Fruit fly (Drosophila melanogaster) whole organism, prepupa: ENCODE data around the gene CG14567.

ENCODE experiments used
- CG10631 ChIP-seq: fragments of 200-800 bp; sonication (Bioruptor generic); optimal IDR thresholded peaks from 2 replicates; lab custom pipeline; 2016; ENCODE audit warnings: missing biosample characterization, missing genetic modification characterization
- CG10669 ChIP-seq: fragments of 200-800 bp; sonication (Bioruptor generic); optimal IDR thresholded peaks from 3 replicates; lab custom pipeline; 2018; ENCODE audit warnings: missing biosample characterization, mild to moderate bottlenecking, missing genetic modification characterization, moderate library complexity
- CG11762 ChIP-seq: fragments of 200-800 bp; sonication (Bioruptor generic); optimal IDR thresholded peaks from 3 replicates; lab custom pipeline; 2016; ENCODE audit warnings: missing biosample characterization, missing genetic modification characterization; ENCODE audit not compliant: insufficient read depth
- CG11902 ChIP-seq: fragments of 200-800 bp; sonication (Bioruptor generic); optimal IDR thresholded peaks from 3 replicates; lab custom pipeline; 2016; ENCODE audit warnings: missing biosample characterization, missing genetic modification characterization
- CG1621 ChIP-seq: fragments of 200-800 bp; sonication (Bioruptor generic); optimal IDR thresholded peaks from 3 replicates; lab custom pipeline; 2018; ENCODE audit warnings: missing biosample characterization, mild to moderate bottlenecking, missing genetic modification characterization
- CG16779 ChIP-seq: fragments of 200-800 bp; sonication (Bioruptor generic); optimal IDR thresholded peaks from 3 replicates; lab custom pipeline; 2017; ENCODE audit warnings: missing biosample characterization, mild to moderate bottlenecking, missing genetic modification characterization
- CG3032 ChIP-seq: fragments of 200-800 bp; optimal IDR thresholded peaks from 2 replicates; lab custom pipeline; 2019; ENCODE audit warnings: missing biosample characterization, mild to moderate bottlenecking, missing genetic modification characterization, moderate library complexity
- CG32006 ChIP-seq: fragments of 200-800 bp; sonication (Bioruptor generic); optimal IDR thresholded peaks from 3 replicates; lab custom pipeline; 2017; ENCODE audit warnings: missing biosample characterization, mild to moderate bottlenecking, missing genetic modification characterization
- CG3919 ChIP-seq: fragments of 200-800 bp; sonication (Bioruptor generic); optimal IDR thresholded peaks from 3 replicates; lab custom pipeline; 2016; ENCODE audit warnings: missing biosample characterization, missing genetic modification characterization
- CG4318 ChIP-seq: fragments of 200-800 bp; sonication (Bioruptor generic); optimal IDR thresholded peaks from 3 replicates; lab custom pipeline; 2017; ENCODE audit warnings: missing biosample characterization, mild to moderate bottlenecking, missing genetic modification characterization
- CG6792 ChIP-seq: fragments of 200-800 bp; sonication (Bioruptor generic); optimal IDR thresholded peaks from 3 replicates; lab custom pipeline; 2016; ENCODE audit warnings: missing biosample characterization, missing genetic modification characterization
- CG6808 ChIP-seq: fragments of 200-800 bp; sonication (Bioruptor generic); optimal IDR thresholded peaks from 3 replicates; lab custom pipeline; 2017; ENCODE audit warnings: missing biosample characterization, missing genetic modification characterization, mild to moderate bottlenecking, moderate library complexity, missing genetic modification reagents
- CG6854 ChIP-seq: fragments of 200-800 bp; sonication (Bioruptor generic); optimal IDR thresholded peaks from 2 replicates; lab custom pipeline; 2017; ENCODE audit warnings: missing biosample characterization, mild to moderate bottlenecking, missing genetic modification characterization
- CG7368 ChIP-seq: fragments of 200-800 bp; sonication (Bioruptor generic); optimal IDR thresholded peaks from 3 replicates; lab custom pipeline; 2016; ENCODE audit warnings: missing biosample characterization, missing genetic modification characterization
- CG8119 ChIP-seq: fragments of 200-800 bp; sonication (Bioruptor generic); IDR thresholded peaks from 3 replicates; pipeline ENCODE4 v1.3.6; 2022; ENCODE audit warnings: missing biosample characterization, missing genetic modification characterization
- CG8632 ChIP-seq: fragments of 200-800 bp; sonication (Bioruptor generic); optimal IDR thresholded peaks from 3 replicates; lab custom pipeline; 2016; ENCODE audit warnings: missing biosample characterization, missing genetic modification characterization
- CG9139 ChIP-seq: fragments of 200-800 bp; sonication (Bioruptor generic); optimal IDR thresholded peaks from 3 replicates; lab custom pipeline; 2017; ENCODE audit warnings: missing biosample characterization, mild to moderate bottlenecking, missing genetic modification characterization
- Eip75B ChIP-seq: fragments of 200-800 bp; sonication (Bioruptor generic); optimal IDR thresholded peaks from 3 replicates; lab custom pipeline; 2016; ENCODE audit warnings: missing biosample characterization, missing genetic modification characterization
- Eip78C ChIP-seq: fragments of 200-800 bp; sonication (Bioruptor generic); peaks from one replicate; lab custom pipeline; 2016; ENCODE audit warnings: missing biosample characterization, missing genetic modification characterization
- Ets21C ChIP-seq: fragments of 200-800 bp; sonication (Bioruptor generic); optimal IDR thresholded peaks from 3 replicates; lab custom pipeline; 2016; ENCODE audit warnings: missing biosample characterization, missing genetic modification characterization
- Gug ChIP-seq: fragments of 200-800 bp; sonication (Bioruptor generic); IDR thresholded peaks from 2 replicates; pipeline ENCODE4 v1.3.6; 2022; ENCODE audit warnings: missing biosample characterization, missing genetic modification characterization
- Hr39 ChIP-seq: fragments of 200-800 bp; sonication (Bioruptor generic); optimal IDR thresholded peaks from 2 replicates; lab custom pipeline; 2016; ENCODE audit warnings: missing biosample characterization, missing genetic modification characterization
- Lpt ChIP-seq: fragments of 200-800 bp; sonication (Bioruptor generic); optimal IDR thresholded peaks from 3 replicates; lab custom pipeline; 2016; ENCODE audit warnings: missing biosample characterization, missing genetic modification characterization
- Met ChIP-seq: fragments of 200-800 bp; sonication (Bioruptor generic); optimal IDR thresholded peaks from 3 replicates; lab custom pipeline; 2016; ENCODE audit warnings: missing biosample characterization, missing genetic modification characterization
- Sox102F ChIP-seq: fragments of 200-800 bp; sonication (Bioruptor generic); optimal IDR thresholded peaks from 2 replicates; lab custom pipeline; 2016; ENCODE audit warnings: missing biosample characterization, mild to moderate bottlenecking, missing genetic modification characterization
- achi ChIP-seq: fragments of 200-800 bp; sonication (Bioruptor generic); optimal IDR thresholded peaks from 3 replicates; lab custom pipeline; 2016; ENCODE audit warnings: missing biosample characterization, missing genetic modification characterization
- acj6 ChIP-seq: fragments of 200-800 bp; sonication (Bioruptor generic); optimal IDR thresholded peaks from 3 replicates; lab custom pipeline; 2016; ENCODE audit warnings: missing biosample characterization, missing genetic modification characterization
- dac ChIP-seq: fragments of 200-800 bp; sonication (Bioruptor generic); optimal IDR thresholded peaks from 2 replicates; lab custom pipeline; 2017; ENCODE audit warnings: missing biosample characterization, mild to moderate bottlenecking, missing genetic modification characterization
- eg ChIP-seq: fragments of 200-800 bp; sonication (Bioruptor generic); IDR thresholded peaks from 3 replicates; pipeline ENCODE4 v1.3.6; 2022; ENCODE audit warnings: missing biosample characterization, missing genetic modification characterization
- esn ChIP-seq: fragments of 200-800 bp; sonication (Bioruptor generic); optimal IDR thresholded peaks from 2 replicates; lab custom pipeline; 2016; ENCODE audit warnings: missing biosample characterization, mild to moderate bottlenecking, missing genetic modification characterization, moderate library complexity
- fd59A ChIP-seq: fragments of 200-800 bp; sonication (Bioruptor generic); optimal IDR thresholded peaks from 2 replicates; lab custom pipeline; 2017; ENCODE audit warnings: missing biosample characterization, mild to moderate bottlenecking, missing genetic modification characterization, missing genetic modification reagents
- fd85E ChIP-seq: fragments of 200-800 bp; sonication (Bioruptor generic); optimal IDR thresholded peaks from 3 replicates; lab custom pipeline; 2016; ENCODE audit warnings: missing biosample characterization, missing genetic modification characterization
- fkh ChIP-seq: fragments of 200-800 bp; sonication (Bioruptor generic); optimal IDR thresholded peaks from 3 replicates; lab custom pipeline; 2017; ENCODE audit warnings: missing biosample characterization, mild to moderate bottlenecking, missing genetic modification characterization, moderate library complexity
- pdm3 ChIP-seq: fragments of 200-800 bp; sonication (Bioruptor generic); optimal IDR thresholded peaks from 3 replicates; lab custom pipeline; 2016; ENCODE audit warnings: missing biosample characterization, missing genetic modification characterization
- salr ChIP-seq, 2 experiments: fragments of 200-800 bp; sonication (Bioruptor generic); optimal IDR thresholded peaks; 3 replicates each; lab custom pipeline; 2016 to 2018; ENCODE audit warnings: missing biosample characterization in 2 of 2, missing genetic modification characterization in 2 of 2, mild to moderate bottlenecking in 1 of 2
- svp ChIP-seq: fragments of 200-800 bp; sonication (Bioruptor generic); peaks from one replicate; lab custom pipeline; 2016; ENCODE audit warnings: missing biosample characterization, missing genetic modification characterization

The CG14567 gene

dm6 chr3L:21728616-21729047, 9.6 kb downstream of the CG14567 start, which contains the start of the genes CG11247 and Polr2H (continued):
- TF ChIP-seq salr (GFP tag; optimal IDR thresholded peaks at IDR 0.05; lab: Kevin White, UChicago) = peak; percentile 70 to 75
- TF ChIP-seq eg (GFP tag; lab: Robert Waterston, UW) = peak; percentile 87
- peak; percentile 91 for TF ChIP-seq CG10631 (GFP tag; lab: Kevin White, UChicago)
- TF ChIP-seq CG9139 = peak; percentile 11
- peak; percentile 88 for TF ChIP-seq CG3032 (tag; lab: Kevin White, UChicago)
- TF ChIP-seq CG11902 (GFP tag; lab: Kevin White, UChicago) = peak; percentile 93
- TF ChIP-seq CG11762 (GFP tag; lab: Kevin White, UChicago) = peak; percentile 70
- peak; percentile 94 for TF ChIP-seq Ets21C
- peak; percentile 68 for TF ChIP-seq fd59A (GFP tag; lab: Kevin White, UChicago)
- TF ChIP-seq CG8632 (GFP tag; lab: Kevin White, UChicago) = peak; percentile 63
- TF ChIP-seq CG6808 (GFP tag; lab: Kevin White, UChicago) = peak; percentile 61
- TF ChIP-seq esn = peak; percentile 92
- TF ChIP-seq fkh (GFP tag; lab: Kevin White, UChicago) = peak; percentile 79
- peak; percentile 83 for TF ChIP-seq CG6792 (GFP tag; lab: Kevin White, UChicago)
- TF ChIP-seq Eip75B = peak; percentile 88
- peak; percentile 89 for TF ChIP-seq achi (GFP tag; lab: Kevin White, UChicago)
- TF ChIP-seq Hr39 (GFP tag; lab: Kevin White, UChicago) = peak; percentile 97
- TF ChIP-seq Eip78C (GFP tag; lab: Kevin White, UChicago) = peak; percentile 93

- TF ChIP-seq CG3032 (tag; lab: Kevin White, UChicago) (no peak), CG16779 (tag; lab: Kevin White, UChicago) (no peak), CG7368 (GFP tag; lab: Kevin White, UChicago) (no peak), CG10669 (GFP tag; lab: Kevin White, UChicago) (no peak), CG11762 (GFP tag; lab: Kevin White, UChicago) (no peak), fd85E (GFP tag; lab: Kevin White, UChicago) (no peak), CG8119 (GFP tag; lab: Robert Waterston, UW) (no peak), Eip75B (no peak), CG10631 (GFP tag; lab: Kevin White, UChicago) (no peak), Met (GFP tag; lab: Kevin White, UChicago) (no peak), CG4318 (no peak), CG32006 (GFP tag; lab: Kevin White, UChicago) (no peak), Lpt (no peak), Hr39 (GFP tag; lab: Kevin White, UChicago) (no peak)
- TF ChIP-seq, all 60 proteins: peak for 0
Observed at dm6 chr3L:21727728-21728124, 10.5 kb downstream of the CG14567 start.

dm6 chr3L:21727013-21727727, 11.1 kb downstream of the CG14567 start:
- no peak for TF ChIP-seq Eip75B
- no peak for TF ChIP-seq acj6 (GFP tag; lab: Kevin White, UChicago)
- TF ChIP-seq fkh (GFP tag; lab: Kevin White, UChicago) = peak; percentile 51
- no peak for TF ChIP-seq Hr39 (GFP tag; lab: Kevin White, UChicago)
- TF ChIP-seq Gug (GFP tag; lab: Robert Waterston, UW) = no peak
- no peak for TF ChIP-seq salr (GFP tag; optimal IDR thresholded peaks at IDR 0.05; lab: Kevin White, UChicago)
- no peak for TF ChIP-seq CG3032 (tag; lab: Kevin White, UChicago)
- TF ChIP-seq dac (GFP tag; lab: Kevin White, UChicago) = no peak
- peak; percentile 62 for TF ChIP-seq svp
- TF ChIP-seq Sox102F = no peak
- no peak for TF ChIP-seq CG32006 (GFP tag; lab: Kevin White, UChicago)
- TF ChIP-seq CG3919 (GFP tag; lab: Kevin White, UChicago) = no peak
- TF ChIP-seq Eip78C (GFP tag; lab: Kevin White, UChicago) = peak; percentile 47
- TF ChIP-seq CG1621 (tag; lab: Kevin White, UChicago) = no peak
- no peak for TF ChIP-seq CG6792 (GFP tag; lab: Kevin White, UChicago)
- no peak for TF ChIP-seq Met (GFP tag; lab: Kevin White, UChicago)
- TF ChIP-seq pdm3 (GFP tag; lab: Kevin White, UChicago) = no peak
- TF ChIP-seq CG9139 = no peak
- no peak for TF ChIP-seq CG16779 (tag; lab: Kevin White, UChicago)
- TF ChIP-seq CG6854 = no peak
